Fruit fly (Drosophila melanogaster): ENCODE results near the gene CG4069.

The CG4069 gene

dm6 chr3L:12503865-12504650, 33.1 kb downstream of the CG4069 start, which contains the start of the genes CG10646 and vih (continued):
- no peak for TF ChIP-seq CG14014 (GFP tag; IDR thresholded peaks at IDR 0.05)
- TF ChIP-seq salm (tag; optimal IDR thresholded peaks at IDR 0.05): no peak
- TF ChIP-seq sisA (GFP tag; IDR thresholded peaks at IDR 0.05): no peak
- no peak for TF ChIP-seq CG9215 (GFP tag; IDR thresholded peaks at IDR 0.05)
- TF ChIP-seq CG3065 (GFP tag; optimal IDR thresholded peaks at IDR 0.05): no peak
- peak; percentile 76 for TF ChIP-seq CG17359 (tag; optimal IDR thresholded peaks at IDR 0.05)
- TF ChIP-seq Blimp-1 (GFP tag; optimal IDR thresholded peaks at IDR 0.05): no peak
- peak; percentile 32 for TF ChIP-seq lbe (GFP tag; optimal IDR thresholded peaks at IDR 0.05)
- TF ChIP-seq slou (GFP tag; optimal IDR thresholded peaks at IDR 0.05): no peak
- TF ChIP-seq btn (GFP tag; optimal IDR thresholded peaks at IDR 0.05): no peak
- TF ChIP-seq CG7556 (GFP tag; optimal IDR thresholded peaks at IDR 0.05): peak; percentile 40
- TF ChIP-seq CG18476 (GFP tag; optimal IDR thresholded peaks at IDR 0.05): no peak
- no peak for TF ChIP-seq wek (GFP tag; optimal IDR thresholded peaks at IDR 0.05)
- TF ChIP-seq psq (GFP tag; optimal IDR thresholded peaks at IDR 0.05): peak; percentile 24
- TF ChIP-seq cg (GFP tag; optimal IDR thresholded peaks at IDR 0.05): no peak
- TF ChIP-seq pb (GFP tag; optimal IDR thresholded peaks at IDR 0.05): no peak
- TF ChIP-seq CG6254 (GFP tag; optimal IDR thresholded peaks at IDR 0.05): no peak
- no peak for TF ChIP-seq ase (GFP tag; IDR thresholded peaks at IDR 0.05)
- TF ChIP-seq Rx (GFP tag; IDR thresholded peaks at IDR 0.05): no peak
- no peak for TF ChIP-seq CG17186 (GFP tag; optimal IDR thresholded peaks at IDR 0.05)
- peak; percentile 38 for TF ChIP-seq BtbVII (GFP tag; optimal IDR thresholded peaks at IDR 0.05)
- TF ChIP-seq tio (GFP tag; optimal IDR thresholded peaks at IDR 0.05): no peak
- peak; percentile 51 for TF ChIP-seq CG7271 (tag; optimal IDR thresholded peaks at IDR 0.05)
- TF ChIP-seq CG6683 (GFP tag; optimal IDR thresholded peaks at IDR 0.05): no peak
- no peak for TF ChIP-seq crc (GFP tag; optimal IDR thresholded peaks at IDR 0.05)
- no peak for TF ChIP-seq chm (GFP tag; IDR thresholded peaks at IDR 0.05)
- no peak for TF ChIP-seq pita (GFP tag; optimal IDR thresholded peaks at IDR 0.05)
- TF ChIP-seq Ets65A (GFP tag): peak; percentile 92
- TF ChIP-seq CG14710 (tag; optimal IDR thresholded peaks at IDR 0.05): peak; percentile 82
- no peak for TF ChIP-seq Atf3 (GFP tag; optimal IDR thresholded peaks at IDR 0.05)
- 0 out of 2 replicates have a peak, but pooled peaks have one; percentile 3 for TF ChIP-seq ranshi (GFP tag; IDR thresholded peaks at IDR 0.05)
- peak; percentile 75 for TF ChIP-seq CG12659 (GFP tag; optimal IDR thresholded peaks at IDR 0.05)
- peak; percentile 39 for TF ChIP-seq B-H2 (GFP tag; optimal IDR thresholded peaks at IDR 0.05)
- TF ChIP-seq CTCF (GFP tag; optimal IDR thresholded peaks at IDR 0.05): peak; percentile 10
- peak; percentile 48 for TF ChIP-seq CG10209 (GFP tag; optimal IDR thresholded peaks at IDR 0.05)
- TF ChIP-seq gce (GFP tag; IDR thresholded peaks at IDR 0.05): no peak
- no peak for TF ChIP-seq CkIIα-i1 (GFP tag; IDR thresholded peaks at IDR 0.05)
- no peak for TF ChIP-seq tll (GFP tag; optimal IDR thresholded peaks at IDR 0.05)
- peak; percentile 66 for TF ChIP-seq Xbp1 (GFP tag; optimal IDR thresholded peaks at IDR 0.05)
- peak; percentile 20 for TF ChIP-seq unpg (GFP tag; optimal IDR thresholded peaks at IDR 0.05)
- TF ChIP-seq danr (GFP tag; IDR thresholded peaks at IDR 0.05): no peak
- peak; percentile 31 for TF ChIP-seq Dp (GFP tag; optimal IDR thresholded peaks at IDR 0.05)
- TF ChIP-seq CG8089 (GFP tag; optimal IDR thresholded peaks at IDR 0.05): no peak
- no peak; the same call in 2 of the 3 replicates for TF ChIP-seq zfh1 (GFP tag; IDR thresholded peaks at IDR 0.05)
- TF ChIP-seq CG34224 (GFP tag; IDR thresholded peaks at IDR 0.05; ENCODE audit: partially characterized antibody): 0 out of 3 replicates have a peak, but pooled peaks have one; percentile 25
- TF ChIP-seq CG14965 (GFP tag; optimal IDR thresholded peaks at IDR 0.05; ENCODE audit: borderline replicate concordance): no peak
- no peak for TF ChIP-seq Poxn (GFP tag; IDR thresholded peaks at IDR 0.05)
- TF ChIP-seq wdn (GFP tag; IDR thresholded peaks at IDR 0.05): no peak
- peak; percentile 58 for TF ChIP-seq onecut (GFP tag; IDR thresholded peaks at IDR 0.05)
- peak; percentile 9 for TF ChIP-seq CG15696 (tag; optimal IDR thresholded peaks at IDR 0.05)
